Fruit fly (Drosophila melanogaster) whole organism, pupa: ENCODE measurements around the gene Ugt37C2.

Experiments
- CG10348 ChIP-seq: fragments of 200-800 bp; sonication (Bioruptor generic); IDR thresholded peaks from 2 replicates; pipeline ENCODE4 v1.3.6; 2022; ENCODE audit warnings: missing biosample characterization, missing genetic modification characterization
- CG12605 ChIP-seq: fragments of 200-800 bp; sonication (Bioruptor generic); IDR thresholded peaks from 2 replicates; pipeline ENCODE4 v1.3.6; 2022; ENCODE audit warnings: missing biosample characterization, missing genetic modification characterization
- CG13204 ChIP-seq: fragments of 200-800 bp; sonication (Bioruptor generic); optimal IDR thresholded peaks from 2 replicates; lab custom pipeline; 2018; ENCODE audit warnings: missing biosample characterization, mild to moderate bottlenecking, missing genetic modification characterization, moderate library complexity
- CG15710 ChIP-seq: fragments of 200-800 bp; sonication (Bioruptor generic); optimal IDR thresholded peaks from 2 replicates; lab custom pipeline; 2018; ENCODE audit warnings: missing biosample characterization, mild to moderate bottlenecking, missing genetic modification characterization, moderate library complexity
- CG17806 ChIP-seq: fragments of 200-800 bp; sonication (Bioruptor generic); optimal IDR thresholded peaks from 2 replicates; lab custom pipeline; 2018; ENCODE audit warnings: missing biosample characterization, mild to moderate bottlenecking, missing genetic modification characterization, moderate library complexity
- CG32121 ChIP-seq: fragments of 200-800 bp; sonication (Bioruptor generic); IDR thresholded peaks from 2 replicates; pipeline ENCODE4 v1.3.6; 2022; ENCODE audit warnings: missing biosample characterization, missing genetic modification characterization
- CG34367 ChIP-seq: fragments of 200-800 bp; sonication (Bioruptor generic); optimal IDR thresholded peaks from 2 replicates; lab custom pipeline; 2018; ENCODE audit warnings: missing biosample characterization, mild to moderate bottlenecking, missing genetic modification characterization
- CG4496 ChIP-seq: fragments of 200-800 bp; sonication (Bioruptor generic); IDR thresholded peaks from 3 replicates; pipeline ENCODE4 v1.3.6; 2022; ENCODE audit warnings: missing biosample characterization, missing genetic modification characterization
- CG8159 ChIP-seq: fragments of 200-800 bp; sonication (Bioruptor generic); optimal IDR thresholded peaks from 3 replicates; lab custom pipeline; 2018; ENCODE audit warnings: missing biosample characterization, mild to moderate bottlenecking, missing genetic modification characterization, moderate library complexity
- CG8301 ChIP-seq: fragments of 200-800 bp; sonication (Bioruptor generic); optimal IDR thresholded peaks from 2 replicates; lab custom pipeline; 2018; ENCODE audit warnings: missing biosample characterization, mild to moderate bottlenecking, missing genetic modification characterization
- CG9948 ChIP-seq: fragments of 200-800 bp; sonication (Bioruptor generic); optimal IDR thresholded peaks from 2 replicates; lab custom pipeline; 2018; ENCODE audit warnings: missing biosample characterization, mild to moderate bottlenecking, missing genetic modification characterization, moderate library complexity
- D1 ChIP-seq: fragments of 200-800 bp; sonication (Bioruptor generic); optimal IDR thresholded peaks from 2 replicates; lab custom pipeline; 2018; ENCODE audit warnings: missing biosample characterization, mild to moderate bottlenecking, missing genetic modification characterization, moderate library complexity
- EcR ChIP-seq: fragments of 200-800 bp; sonication (Bioruptor generic); optimal IDR thresholded peaks from 3 replicates; lab custom pipeline; 2019; ENCODE audit warnings: missing biosample characterization, missing genetic modification characterization, mild to moderate bottlenecking, moderate library complexity, missing genetic modification reagents
- Ets98B ChIP-seq: fragments of 200-800 bp; sonication (Bioruptor generic); IDR thresholded peaks from 2 replicates; pipeline ENCODE4 v1.3.6; 2022; ENCODE audit warnings: missing biosample characterization, missing genetic modification characterization
- Pif1A ChIP-seq: fragments of 200-800 bp; sonication (Bioruptor generic); optimal IDR thresholded peaks from 3 replicates; lab custom pipeline; 2016; ENCODE audit warnings: missing biosample characterization, missing genetic modification characterization
- Snoo ChIP-seq: fragments of 200-800 bp; sonication (Bioruptor generic); optimal IDR thresholded peaks from 3 replicates; lab custom pipeline; 2017; ENCODE audit warnings: missing biosample characterization, mild to moderate bottlenecking, missing genetic modification characterization, inconsistent platforms
- fd96Ca ChIP-seq: fragments of 200-800 bp; sonication (Bioruptor generic); IDR thresholded peaks from 3 replicates; pipeline ENCODE4 v1.3.6; 2022; ENCODE audit warnings: missing biosample characterization, missing genetic modification characterization
- gl ChIP-seq: fragments of 200-800 bp; sonication (Bioruptor generic); optimal IDR thresholded peaks from 2 replicates; lab custom pipeline; 2018; ENCODE audit warnings: missing biosample characterization, mild to moderate bottlenecking, missing genetic modification characterization
- rn ChIP-seq: fragments of 200-800 bp; sonication (Bioruptor generic); IDR thresholded peaks from 2 replicates; pipeline ENCODE4 v1.3.6; 2022; ENCODE audit warnings: missing biosample characterization, missing genetic modification characterization

The Ugt37C2 gene

dm6 chr2L:16766070-16766752 lies 27.8 kb upstream of the Ugt37C2 start, which contains the start of gene Mhc:
Mhc (plus strand) TSS chr2L:16766566.
- TF ChIP-seq CG4496, result 0 out of 3 replicates have a peak, but pooled peaks have one; percentile 36
- no peak for TF ChIP-seq CG34367

dm6 chr2L:16787548-16787947 lies 6.5 kb upstream of the Ugt37C2 start:
- TF ChIP-seq gl (tag; lab: Kevin White, UChicago), result no peak
- TF ChIP-seq fd96Ca, result no peak
- no peak for TF ChIP-seq Snoo (tag; lab: Kevin White, UChicago)

- TF ChIP-seq CG12605 (GFP tag; lab: Robert Waterston, UW), result no peak
- no peak for TF ChIP-seq gl (tag; lab: Kevin White, UChicago)
- no peak for TF ChIP-seq CG8159 (tag; lab: Kevin White, UChicago)
- no peak for TF ChIP-seq Snoo (tag; lab: Kevin White, UChicago)
Observed at dm6 chr2L:16788885-16789284, 5.1 kb upstream of the Ugt37C2 start.

- TF ChIP-seq CG10348 (no peak), CG12605 (GFP tag; lab: Robert Waterston, UW) (no peak), CG4496 (no peak), CG8159 (tag; lab: Kevin White, UChicago) (no peak), Snoo (tag; lab: Kevin White, UChicago) (no peak), EcR (GFP tag; lab: Kevin White, UChicago) (no peak)
Observed at dm6 chr2L:16789880-16790279, 4.1 kb upstream of the Ugt37C2 start.

dm6 chr2L:16790671-16791270 lies 3.2 kb upstream of the Ugt37C2 start, which contains the start of gene Cyt-b5-r:
Cyt-b5-r (minus strand) TSS chr2L:16790721.
- no peak for TF ChIP-seq rn (GFP tag; lab: Robert Waterston, UW)
- TF ChIP-seq CG10348, result no peak
- no peak for TF ChIP-seq CG4496
- no peak for TF ChIP-seq CG32121 (GFP tag; lab: Robert Waterston, UW)
- no peak for TF ChIP-seq CG9948 (tag; lab: Kevin White, UChicago)
- TF ChIP-seq EcR (GFP tag; lab: Kevin White, UChicago), result no peak
- TF ChIP-seq CG8159 (tag; lab: Kevin White, UChicago), result no peak
- TF ChIP-seq CG8301, result no peak
- no peak for TF ChIP-seq Ets98B
- no peak for TF ChIP-seq fd96Ca
- TF ChIP-seq Snoo (tag; lab: Kevin White, UChicago), result no peak
- TF ChIP-seq CG12605 (GFP tag; lab: Robert Waterston, UW), result no peak

- TF ChIP-seq fd96Ca (no peak), CG15710 (no peak), CG4496 (peak; percentile 63; the same call in 2 of the 3 replicates), EcR (GFP tag; lab: Kevin White, UChicago) (no peak)
- TF ChIP-seq, all 21 proteins: peak for 1
Observed at dm6 chr2L:16791345-16791744, 2.7 kb upstream of the Ugt37C2 start, which contains the start of gene CG17928. CG17928 (plus strand) TSS chr2L:16791568.

dm6 chr2L:16796104-16796645 lies 2.2 kb downstream of the Ugt37C2 start, which contains the start of gene Ugt37E1:
Ugt37E1 (plus strand) TSS chr2L:16796595.
- TF ChIP-seq rn (GFP tag; lab: Robert Waterston, UW) (no peak), CG12605 (GFP tag; lab: Robert Waterston, UW) (no peak)

dm6 chr2L:16798705-16799104 lies 4.7 kb downstream of the Ugt37C2 start, which contains the start of gene Ugt37D1:
Ugt37D1 (plus strand) TSS chr2L:16799025.
- TF ChIP-seq CG8301 (no peak), CG13204 (GFP tag; lab: Kevin White, UChicago) (no peak), Ets98B (no peak), rn (GFP tag; lab: Robert Waterston, UW) (no peak), Pif1A (no peak), CG4496 (no peak), CG15710 (no peak), D1 (no peak), CG12605 (GFP tag; lab: Robert Waterston, UW) (no peak), CG32121 (GFP tag; lab: Robert Waterston, UW) (0 out of 2 replicates have a peak, but pooled peaks have one; percentile 23), Snoo (tag; lab: Kevin White, UChicago) (no peak), CG9948 (tag; lab: Kevin White, UChicago) (no peak), CG10348 (no peak), fd96Ca (0 out of 3 replicates have a peak, but pooled peaks have one; percentile 34), CG17806 (tag; lab: Kevin White, UChicago) (no peak)
